Fruit fly (Drosophila melanogaster) whole organism, embryonic: ENCODE results near the gene SuUR.

Experiments used
- Atf3 ChIP-seq: fragments of 200-800 bp; sonication (Bioruptor generic); optimal IDR thresholded peaks from 3 replicates; lab custom pipeline; 2016; ENCODE audit warnings: missing biosample characterization, missing genetic modification characterization
- Atf6 ChIP-seq: fragments of 200-800 bp; sonication (Bioruptor generic); IDR thresholded peaks from 2 replicates; pipeline ENCODE4 v1.3.6; 2022; ENCODE audit warnings: missing biosample characterization, missing genetic modification characterization
- CG10321 ChIP-seq: fragments of 200-800 bp; sonication (Bioruptor generic); IDR thresholded peaks from 2 replicates; pipeline ENCODE4 v1.3.6; 2022; ENCODE audit warnings: missing biosample characterization, missing genetic modification characterization
- CG10959 ChIP-seq: fragments of 200-800 bp; sonication (Bioruptor generic); IDR thresholded peaks from 2 replicates; pipeline ENCODE4 v1.3.6; 2022; ENCODE audit warnings: missing biosample characterization, missing genetic modification characterization
- CG11695 ChIP-seq: fragments of 200-800 bp; sonication (Bioruptor generic); IDR thresholded peaks from 3 replicates; pipeline ENCODE4 v1.3.6; 2022; ENCODE audit warnings: missing biosample characterization, missing genetic modification characterization
- CG13296 ChIP-seq: fragments of 200-800 bp; sonication (Bioruptor generic); optimal IDR thresholded peaks from 3 replicates; lab custom pipeline; 2018; ENCODE audit warnings: missing biosample characterization, mild to moderate bottlenecking, missing genetic modification characterization
- CG14014 ChIP-seq: fragments of 200-800 bp; sonication (Bioruptor generic); IDR thresholded peaks from 2 replicates; pipeline ENCODE4 v1.3.6; 2022; ENCODE audit warnings: missing biosample characterization, missing genetic modification characterization
- CG15601 ChIP-seq: fragments of 200-800 bp; sonication (Bioruptor generic); optimal IDR thresholded peaks from 3 replicates; lab custom pipeline; 2019; ENCODE audit warnings: missing biosample characterization, mild to moderate bottlenecking, missing genetic modification characterization, moderate library complexity
- CG17186 ChIP-seq: fragments of 200-800 bp; sonication (Bioruptor generic); optimal IDR thresholded peaks from 3 replicates; lab custom pipeline; 2017; ENCODE audit warnings: missing biosample characterization, missing genetic modification reagents, missing genetic modification characterization
- CG17802 ChIP-seq: fragments of 200-800 bp; sonication (Bioruptor generic); optimal IDR thresholded peaks from 2 replicates; lab custom pipeline; 2018; ENCODE audit warnings: missing biosample characterization, mild to moderate bottlenecking, missing genetic modification characterization, moderate library complexity
- CG17829 ChIP-seq: fragments of 200-800 bp; optimal IDR thresholded peaks from 2 replicates; lab custom pipeline; 2019; ENCODE audit warnings: missing biosample characterization, mild to moderate bottlenecking, missing genetic modification characterization, moderate library complexity
- CG18599 ChIP-seq: fragments of 200-800 bp; sonication (Bioruptor generic); optimal IDR thresholded peaks from 3 replicates; lab custom pipeline; 2017; ENCODE audit warnings: missing biosample characterization, missing genetic modification characterization, mild to moderate bottlenecking, moderate library complexity, missing genetic modification reagents
- CG3065 ChIP-seq: fragments of 200-800 bp; sonication (Bioruptor generic); optimal IDR thresholded peaks from 2 replicates; lab custom pipeline; 2016; ENCODE audit warnings: missing biosample characterization, missing genetic modification characterization
- CG3726 ChIP-seq: fragments of 200-800 bp; sonication (Bioruptor generic); IDR thresholded peaks from 3 replicates; pipeline ENCODE4, ENCODE4 v1.3.6; 2022; ENCODE audit warnings: missing biosample characterization, missing genetic modification characterization
- CG4730 ChIP-seq: fragments of 200-800 bp; sonication (Bioruptor generic); IDR thresholded peaks from 2 replicates; pipeline ENCODE4 v1.3.6; 2022; ENCODE audit warnings: missing biosample characterization, missing genetic modification characterization
- CG6272 ChIP-seq: fragments of 200-800 bp; sonication (Bioruptor generic); IDR thresholded peaks from 2 replicates; pipeline ENCODE4 v1.3.6; 2022; ENCODE audit warnings: missing biosample characterization, missing genetic modification characterization
- CG7357 ChIP-seq: fragments of 200-800 bp; sonication (Bioruptor generic); IDR thresholded peaks from 3 replicates; pipeline ENCODE4 v1.3.6; 2022; ENCODE audit warnings: missing biosample characterization, missing genetic modification characterization
- CG7556 ChIP-seq: fragments of 200-800 bp; sonication (Bioruptor generic); optimal IDR thresholded peaks from 2 replicates; lab custom pipeline; 2017; ENCODE audit warnings: missing biosample characterization, mild to moderate bottlenecking, missing genetic modification characterization
- CG7839 ChIP-seq: fragments of 200-800 bp; sonication (Bioruptor generic); optimal IDR thresholded peaks from 3 replicates; lab custom pipeline; 2018; ENCODE audit warnings: missing biosample characterization, mild to moderate bottlenecking, missing genetic modification characterization, moderate library complexity
- CG7963 ChIP-seq: fragments of 200-800 bp; sonication (Bioruptor generic); IDR thresholded peaks from 3 replicates; pipeline ENCODE4 v1.3.6; 2022; ENCODE audit warnings: missing biosample characterization, missing genetic modification characterization; ENCODE audit not compliant: partially characterized antibody
- CG8388 ChIP-seq: fragments of 200-800 bp; sonication (Bioruptor generic); optimal IDR thresholded peaks from 2 replicates; lab custom pipeline; 2019; ENCODE audit warnings: missing biosample characterization, mild to moderate bottlenecking, missing genetic modification characterization, moderate library complexity
- CG9932 ChIP-seq: fragments of 200-800 bp; sonication (Bioruptor generic); IDR thresholded peaks from 2 replicates; pipeline ENCODE4 v1.3.6; 2022; ENCODE audit warnings: missing biosample characterization, missing genetic modification characterization
- Doc3 ChIP-seq: fragments of 200-800 bp; sonication (Bioruptor generic); IDR thresholded peaks from 3 replicates; pipeline ENCODE4 v1.3.6; 2022; ENCODE audit warnings: missing biosample characterization, missing genetic modification characterization; ENCODE audit not compliant: partially characterized antibody
- Drgx ChIP-seq: fragments of 200-800 bp; sonication (Bioruptor generic); IDR thresholded peaks from 2 replicates; pipeline ENCODE4 v1.3.6; 2022; ENCODE audit warnings: missing biosample characterization, missing genetic modification characterization
- E2f1 ChIP-seq: fragments of 200-800 bp; sonication (Bioruptor generic); IDR thresholded peaks from 2 replicates; pipeline ENCODE4 v1.3.6; 2022; ENCODE audit warnings: missing biosample characterization, missing genetic modification characterization
- E2f2 ChIP-seq: fragments of 200-800 bp; sonication (Bioruptor generic); IDR thresholded peaks from 2 replicates; pipeline ENCODE4 v1.3.6; 2022; ENCODE audit warnings: missing biosample characterization, missing genetic modification characterization
- Fer1 ChIP-seq: fragments of 200-800 bp; sonication (Bioruptor generic); optimal IDR thresholded peaks from 2 replicates; lab custom pipeline; 2017; ENCODE audit warnings: missing biosample characterization, mild to moderate bottlenecking, missing genetic modification characterization
- HmgD ChIP-seq: fragments of 200-800 bp; sonication (Bioruptor generic); optimal IDR thresholded peaks from 3 replicates; lab custom pipeline; 2016; ENCODE audit warnings: missing biosample characterization, missing genetic modification characterization
- Hr39 ChIP-seq: fragments of >200 bp; optimal IDR thresholded peaks from 2 replicates; lab custom pipeline; 2017
- Kr ChIP-seq: fragments of 200-800 bp; sonication (Bioruptor generic); optimal IDR thresholded peaks from 2 replicates; lab custom pipeline; 2017; ENCODE audit warnings: missing biosample characterization, mild to moderate bottlenecking, missing genetic modification characterization
- Nf-YC ChIP-seq: fragments of 200-800 bp; optimal IDR thresholded peaks from 3 replicates; lab custom pipeline; 2019; ENCODE audit warnings: missing biosample characterization, mild to moderate bottlenecking, missing genetic modification characterization, moderate library complexity
- Pdp1 ChIP-seq, 2 experiments: fragments of 200-800 bp; sonication (Bioruptor generic); optimal IDR thresholded peaks; 3 replicates each; lab custom pipeline; 2016; ENCODE audit warnings: missing biosample characterization in 2 of 2, missing genetic modification characterization in 2 of 2, mild to moderate bottlenecking in 1 of 2, moderate library complexity in 1 of 2
- Ptx1 ChIP-seq: fragments of 200-800 bp; sonication (Bioruptor generic); IDR thresholded peaks from 2 replicates; pipeline ENCODE4 v1.3.6; 2022; ENCODE audit warnings: missing biosample characterization, missing genetic modification characterization
- Stat92E ChIP-seq, 3 experiments: fragments of >200 bp in 2 of 3; fragments of 200-800 bp in 1 of 3; sonication (Bioruptor generic) in 1 of 3; optimal IDR thresholded peaks; 2 replicates each; lab custom pipeline; 2017 to 2019; ENCODE audit warnings: missing biosample characterization in 3 of 3, missing genetic modification characterization in 3 of 3, mild to moderate bottlenecking in 1 of 3, moderate library complexity in 1 of 3
- amos ChIP-seq: fragments of 200-800 bp; sonication (Bioruptor generic); IDR thresholded peaks from 2 replicates; pipeline ENCODE4 v1.3.6; 2022; ENCODE audit warnings: missing biosample characterization, missing genetic modification characterization; ENCODE audit not compliant: partially characterized antibody
- ara ChIP-seq: fragments of 200-800 bp; sonication (Bioruptor generic); IDR thresholded peaks from 2 replicates; pipeline ENCODE4 v1.3.6; 2022; ENCODE audit warnings: missing biosample characterization, missing genetic modification characterization
- disco-r ChIP-seq: fragments of 200-800 bp; sonication (Bioruptor generic); optimal IDR thresholded peaks from 2 replicates; lab custom pipeline; 2016; ENCODE audit warnings: missing biosample characterization, missing genetic modification characterization
- dm ChIP-seq: fragments of 200-800 bp; sonication (Bioruptor generic); optimal IDR thresholded peaks from 3 replicates; lab custom pipeline; 2016; ENCODE audit warnings: missing biosample characterization, missing genetic modification characterization
- eyg ChIP-seq: fragments of 200-800 bp; sonication (Bioruptor generic); optimal IDR thresholded peaks from 3 replicates; lab custom pipeline; 2016; ENCODE audit warnings: missing biosample characterization, missing genetic modification characterization
- h ChIP-seq: fragments of >200 bp; optimal IDR thresholded peaks from 2 replicates; lab custom pipeline; 2017
- hbn ChIP-seq: fragments of 200-800 bp; sonication (Bioruptor generic); IDR thresholded peaks from 2 replicates; pipeline ENCODE4 v1.3.6; 2022; ENCODE audit warnings: missing biosample characterization, missing genetic modification characterization; ENCODE audit not compliant: partially characterized antibody
- her ChIP-seq: fragments of 200-800 bp; sonication (Bioruptor generic); optimal IDR thresholded peaks from 2 replicates; lab custom pipeline; 2016; ENCODE audit warnings: missing biosample characterization, missing genetic modification characterization
- kni ChIP-seq: fragments of 200-800 bp; sonication (Bioruptor generic); optimal IDR thresholded peaks from 3 replicates; lab custom pipeline; 2017; ENCODE audit warnings: mild to moderate bottlenecking, missing biosample characterization, missing genetic modification reagents, missing genetic modification characterization
- lmd ChIP-seq: fragments of 200-800 bp; sonication (Bioruptor generic); IDR thresholded peaks from 2 replicates; pipeline ENCODE4 v1.3.6; 2022; ENCODE audit warnings: missing biosample characterization, missing genetic modification characterization
- nom ChIP-seq: fragments of 200-800 bp; sonication (Bioruptor generic); optimal IDR thresholded peaks from 2 replicates; lab custom pipeline; 2017; ENCODE audit warnings: missing biosample characterization, missing genetic modification characterization, mild to moderate bottlenecking, moderate library complexity, missing genetic modification reagents
- scrt ChIP-seq: fragments of 200-800 bp; sonication (Bioruptor generic); optimal IDR thresholded peaks from 2 replicates; lab custom pipeline; 2018; ENCODE audit warnings: missing biosample characterization, mild to moderate bottlenecking, missing genetic modification characterization, moderate library complexity
- shn ChIP-seq: fragments of 200-800 bp; sonication (Bioruptor generic); optimal IDR thresholded peaks from 3 replicates; lab custom pipeline; 2016; ENCODE audit warnings: missing biosample characterization, missing genetic modification characterization
- vnd ChIP-seq: fragments of 200-800 bp; sonication (Bioruptor generic); IDR thresholded peaks from 3 replicates; pipeline ENCODE4 v1.3.6; 2022; ENCODE audit warnings: missing biosample characterization, missing genetic modification characterization; ENCODE audit not compliant: partially characterized antibody
- wdn ChIP-seq: fragments of 200-800 bp; sonication (Bioruptor generic); IDR thresholded peaks from 2 replicates; pipeline ENCODE4 v1.3.6; 2022; ENCODE audit warnings: missing biosample characterization, missing genetic modification characterization
- zfh2 ChIP-seq: fragments of 200-800 bp; sonication (Bioruptor generic); optimal IDR thresholded peaks from 2 replicates; lab custom pipeline; 2016; ENCODE audit warnings: missing biosample characterization, missing genetic modification characterization

SuUR gene

dm6 chr3L:11091943-11092609 is 27.3 kb downstream of the SuUR start (continued):
- peak; percentile 27 for TF ChIP-seq CG17186 (GFP tag; lab: Kevin White, UChicago)
- peak; percentile 27 for TF ChIP-seq eyg (GFP tag; lab: Kevin White, UChicago)
- TF ChIP-seq Hr39, result no peak
- peak; percentile 52 for TF ChIP-seq ara (GFP tag; lab: Robert Waterston, UW)
- no peak for TF ChIP-seq Stat92E (GFP tag; optimal IDR thresholded peaks at IDR 0.05; lab: Kevin White, UChicago)
- TF ChIP-seq Fer1 (GFP tag; lab: Kevin White, UChicago), result no peak
- peak; percentile 59 for TF ChIP-seq nom (GFP tag; lab: Kevin White, UChicago)
- TF ChIP-seq vnd, result no peak
- TF ChIP-seq h, result no peak
- peak; percentile 79 for TF ChIP-seq kni
- TF ChIP-seq Ptx1 (GFP tag; lab: Robert Waterston, UW), result peak; percentile 30; the same call in 1 of the 2 replicates
- peak; percentile 41; the same call in 1 of the 2 replicates for TF ChIP-seq Atf6 (GFP tag; lab: Robert Waterston, UW)
- peak; percentile 5 for TF ChIP-seq CG7556
- peak; percentile 19 for TF ChIP-seq CG15601 (tag; lab: Kevin White, UChicago)
- TF ChIP-seq E2f1 (GFP tag; lab: Robert Waterston, UW), result no peak
- 0 out of 2 replicates have a peak, but pooled peaks have one; percentile 21 for TF ChIP-seq amos (GFP tag; lab: Robert Waterston, UW)
- TF ChIP-seq her, result peak; percentile 61
- TF ChIP-seq Doc3, result no peak
- peak; percentile 12 for TF ChIP-seq CG17802 (tag; lab: Kevin White, UChicago)
- no peak for TF ChIP-seq dm (GFP tag; lab: Kevin White, UChicago)
- peak; percentile 34 for TF ChIP-seq CG3065 (GFP tag; lab: Kevin White, UChicago)
- 0 out of 3 replicates have a peak, but pooled peaks have one; percentile 13 for TF ChIP-seq CG7963 (GFP tag; lab: Robert Waterston, UW)
- no peak for TF ChIP-seq wdn
- TF ChIP-seq zfh2 (GFP tag; lab: Kevin White, UChicago), result peak; percentile 51
- peak; percentile 10 for TF ChIP-seq Nf-YC (tag; lab: Kevin White, UChicago)
- TF ChIP-seq CG8388, result no peak
- 0 out of 2 replicates have a peak, but pooled peaks have one; percentile 8 for TF ChIP-seq CG14014
- no peak for TF ChIP-seq CG13296 (GFP tag; lab: Kevin White, UChicago)
- TF ChIP-seq lmd (GFP tag; lab: Robert Waterston, UW), result peak; percentile 35
- TF ChIP-seq CG9932 (GFP tag; lab: Robert Waterston, UW), result peak; percentile 53
- TF ChIP-seq CG6272 (GFP tag; lab: Robert Waterston, UW), result peak; percentile 76
- TF ChIP-seq E2f2 (GFP tag; lab: Robert Waterston, UW), result peak; percentile 34; the same call in 1 of the 2 replicates
- no peak for TF ChIP-seq Atf3
- TF ChIP-seq HmgD, result no peak
- no peak for TF ChIP-seq CG10959 (GFP tag; lab: Robert Waterston, UW)
- peak; percentile 31 for TF ChIP-seq CG17829 (tag; lab: Kevin White, UChicago)
- TF ChIP-seq Kr (GFP tag; lab: Kevin White, UChicago), result no peak
- TF ChIP-seq CG3726 (GFP tag; lab: Robert Waterston, UW), result no peak
- no peak for TF ChIP-seq CG10321 (GFP tag; lab: Robert Waterston, UW)
- TF ChIP-seq Drgx (GFP tag; lab: Robert Waterston, UW), result no peak
- TF ChIP-seq CG18599 (GFP tag; lab: Kevin White, UChicago), result peak; percentile 47
- no peak for TF ChIP-seq CG4730
- TF ChIP-seq scrt (GFP tag; lab: Kevin White, UChicago), result no peak
- TF ChIP-seq hbn, result no peak; the same call in 1 of the 2 replicates
- peak; percentile 43 for TF ChIP-seq CG7839
- TF ChIP-seq CG7357 (GFP tag; lab: Robert Waterston, UW), result no peak
- TF ChIP-seq Pdp1 (GFP tag; optimal IDR thresholded peaks at IDR 0.05; lab: Kevin White, UChicago), result peak; percentile 37 to 98
- peak; percentile 18 for TF ChIP-seq disco-r (GFP tag; lab: Kevin White, UChicago)
- TF ChIP-seq CG11695 (GFP tag; lab: Robert Waterston, UW), result 0 out of 3 replicates have a peak, but pooled peaks have one; percentile 15
- TF ChIP-seq shn (GFP tag; lab: Kevin White, UChicago), result peak; percentile 51
